Worm (Caenorhabditis elegans): ENCODE measurements around the gene C26B2.2.

DNA sequence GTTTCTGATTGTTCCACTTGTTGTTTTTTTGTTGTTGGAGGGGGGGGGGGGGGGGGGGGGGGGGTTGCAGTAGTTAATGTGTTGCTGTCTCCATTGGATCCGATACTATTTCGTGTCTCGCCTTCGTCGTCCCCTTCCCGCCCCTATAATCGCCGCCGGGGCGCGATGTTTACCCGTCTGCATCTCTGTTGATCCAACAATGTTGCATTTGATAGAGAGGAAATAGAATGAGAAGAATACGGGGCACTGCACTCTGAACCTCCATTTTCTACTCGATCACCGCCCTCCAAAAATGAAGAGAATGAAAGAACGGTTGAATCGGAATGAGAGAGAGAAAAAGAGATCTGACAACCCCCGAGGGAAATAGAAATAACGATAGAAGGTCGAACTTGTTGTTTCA is 45.8 kb upstream of the C26B2.2 start:
- TF ChIP-seq ama-1 (optimal IDR thresholded peaks at IDR 0.05) = no peak
- no peak for TF ChIP-seq tra-4 (tag; optimal IDR thresholded peaks at IDR 0.05)
- no peak for TF ChIP-seq ceh-13 (GFP tag; optimal IDR thresholded peaks at IDR 0.05)
